Fruit fly (Drosophila melanogaster) whole organism, embryonic: Measurements from ENCODE around the gene Gart.

ENCODE experiments used
- Atf6 ChIP-seq: fragments of 200-800 bp; sonication (Bioruptor generic); IDR thresholded peaks from 2 replicates; pipeline ENCODE4 v1.3.6; 2022; ENCODE audit warnings: missing biosample characterization, missing genetic modification characterization
- Awh ChIP-seq: fragments of 200-800 bp; sonication (Bioruptor generic); IDR thresholded peaks from 2 replicates; pipeline ENCODE4, ENCODE4 v1.3.6; 2022; ENCODE audit warnings: missing biosample characterization, missing genetic modification characterization
- CG10147 ChIP-seq: fragments of 200-800 bp; sonication (Bioruptor generic); optimal IDR thresholded peaks from 2 replicates; lab custom pipeline; 2019; ENCODE audit warnings: missing biosample characterization, mild to moderate bottlenecking, missing genetic modification characterization, moderate library complexity
- CG14667 ChIP-seq: fragments of 200-800 bp; sonication (Bioruptor generic); IDR thresholded peaks from 2 replicates; pipeline ENCODE4 v1.3.6; 2022; ENCODE audit warnings: missing biosample characterization, missing genetic modification characterization
- CG1602 ChIP-seq: fragments of 200-800 bp; sonication (Bioruptor generic); optimal IDR thresholded peaks from 3 replicates; lab custom pipeline; 2016; ENCODE audit warnings: missing biosample characterization, missing genetic modification characterization
- CG16779 ChIP-seq: fragments of 200-800 bp; sonication (Bioruptor generic); IDR thresholded peaks from 2 replicates; pipeline ENCODE4 v1.3.6; 2022; ENCODE audit warnings: missing biosample characterization, missing genetic modification characterization
- CG17568 ChIP-seq: fragments of 200-800 bp; sonication (Bioruptor generic); optimal IDR thresholded peaks from 2 replicates; lab custom pipeline; 2018; ENCODE audit warnings: missing biosample characterization, mild to moderate bottlenecking, missing genetic modification characterization, moderate library complexity
- CG18476 ChIP-seq: fragments of 200-800 bp; sonication (Bioruptor generic); optimal IDR thresholded peaks from 2 replicates; lab custom pipeline; 2016; ENCODE audit warnings: missing biosample characterization, mild to moderate bottlenecking, missing genetic modification characterization
- CG2202 ChIP-seq: fragments of 200-800 bp; sonication (Bioruptor generic); optimal IDR thresholded peaks from 2 replicates; lab custom pipeline; 2018; ENCODE audit warnings: missing biosample characterization, mild to moderate bottlenecking, missing genetic modification characterization
- CG2678 ChIP-seq: fragments of 200-800 bp; sonication (Bioruptor generic); optimal IDR thresholded peaks from 3 replicates; lab custom pipeline; 2019; ENCODE audit warnings: missing biosample characterization, mild to moderate bottlenecking, missing genetic modification characterization, moderate library complexity
- CG31388 ChIP-seq: fragments of 200-800 bp; sonication (Bioruptor generic); optimal IDR thresholded peaks from 2 replicates; lab custom pipeline; 2016; ENCODE audit warnings: missing biosample characterization, missing genetic modification characterization
- CG34422 ChIP-seq: fragments of 200-800 bp; sonication (Bioruptor generic); IDR thresholded peaks from 3 replicates; pipeline ENCODE4 v1.3.6; 2022; ENCODE audit warnings: missing biosample characterization, missing genetic modification characterization
- CG42726 ChIP-seq: fragments of 200-800 bp; sonication (Bioruptor generic); IDR thresholded peaks from 2 replicates; pipeline ENCODE4 v1.3.6; 2022; ENCODE audit warnings: missing biosample characterization, missing genetic modification characterization; ENCODE audit not compliant: partially characterized antibody
- CG4360 ChIP-seq: fragments of 200-800 bp; sonication (Bioruptor generic); IDR thresholded peaks from 2 replicates; pipeline ENCODE4 v1.3.6; 2022; ENCODE audit warnings: missing biosample characterization, missing genetic modification characterization
- CG4617 ChIP-seq: fragments of 200-800 bp; sonication (Bioruptor generic); optimal IDR thresholded peaks from 3 replicates; lab custom pipeline; 2016; ENCODE audit warnings: missing biosample characterization, missing genetic modification characterization, borderline replicate concordance
- CG5245 ChIP-seq: fragments of 200-800 bp; sonication (Bioruptor generic); optimal IDR thresholded peaks from 3 replicates; lab custom pipeline; 2016; ENCODE audit warnings: missing biosample characterization, missing genetic modification characterization
- CG6654 ChIP-seq: fragments of 200-800 bp; sonication (Bioruptor generic); optimal IDR thresholded peaks from 2 replicates; lab custom pipeline; 2017; ENCODE audit warnings: missing biosample characterization, mild to moderate bottlenecking, missing genetic modification characterization
- CG6791 ChIP-seq: fragments of 200-800 bp; sonication (Bioruptor generic); IDR thresholded peaks from 3 replicates; pipeline ENCODE4 v1.3.6; 2022; ENCODE audit warnings: missing biosample characterization, missing genetic modification characterization; ENCODE audit not compliant: partially characterized antibody
- CG7271 ChIP-seq: fragments of 200-800 bp; sonication (Bioruptor generic); optimal IDR thresholded peaks from 2 replicates; lab custom pipeline; 2018; ENCODE audit warnings: missing biosample characterization, mild to moderate bottlenecking, missing genetic modification characterization, moderate library complexity
- Chrac-16 ChIP-seq: fragments of 200-800 bp; sonication (Bioruptor generic); optimal IDR thresholded peaks from 3 replicates; lab custom pipeline; 2016; ENCODE audit warnings: missing biosample characterization, missing genetic modification characterization
- Dip2 ChIP-seq: fragments of 200-800 bp; sonication (Bioruptor generic); IDR thresholded peaks from 2 replicates; pipeline ENCODE4 v1.3.6; 2022; ENCODE audit warnings: missing biosample characterization, missing genetic modification characterization
- ERR ChIP-seq: fragments of 200-800 bp; sonication (Bioruptor generic); optimal IDR thresholded peaks from 2 replicates; lab custom pipeline; 2016; ENCODE audit warnings: missing biosample characterization, missing genetic modification characterization
- Hmr ChIP-seq: fragments of 200-800 bp; sonication (Bioruptor generic); optimal IDR thresholded peaks from 3 replicates; lab custom pipeline; 2017; ENCODE audit warnings: mild to moderate bottlenecking, missing biosample characterization, missing genetic modification reagents, missing genetic modification characterization
- Hr39 ChIP-seq: fragments of >200 bp; optimal IDR thresholded peaks from 2 replicates; lab custom pipeline; 2017
- Hr78 ChIP-seq, 2 experiments: fragments of 200-800 bp in 1 of 2; fragments of >200 bp in 1 of 2; sonication (Bioruptor generic) in 1 of 2; optimal IDR thresholded peaks; 2 replicates each; lab custom pipeline; 2017 to 2019; ENCODE audit warnings: missing biosample characterization in 2 of 2, missing genetic modification characterization in 2 of 2, mild to moderate bottlenecking in 1 of 2, moderate library complexity in 1 of 2
- MESR4 ChIP-seq: fragments of 200-800 bp; sonication (Bioruptor generic); optimal IDR thresholded peaks from 2 replicates; lab custom pipeline; 2018; ENCODE audit warnings: missing biosample characterization, mild to moderate bottlenecking, missing genetic modification characterization, moderate library complexity
- NK7.1 ChIP-seq: fragments of 200-800 bp; sonication (Bioruptor generic); optimal IDR thresholded peaks from 3 replicates; lab custom pipeline; 2016; ENCODE audit warnings: missing biosample characterization, missing genetic modification characterization
- Nf-YB ChIP-seq: fragments of 200-800 bp; sonication (Bioruptor generic); optimal IDR thresholded peaks from 3 replicates; lab custom pipeline; 2019; ENCODE audit warnings: missing biosample characterization, mild to moderate bottlenecking, missing genetic modification characterization, moderate library complexity
- Pdp1 ChIP-seq, 2 experiments: fragments of 200-800 bp; sonication (Bioruptor generic); optimal IDR thresholded peaks; 3 replicates each; lab custom pipeline; 2016; ENCODE audit warnings: missing biosample characterization in 2 of 2, missing genetic modification characterization in 2 of 2, mild to moderate bottlenecking in 1 of 2, moderate library complexity in 1 of 2
- Sox100B ChIP-seq: fragments of 200-800 bp; sonication (Bioruptor generic); optimal IDR thresholded peaks from 3 replicates; lab custom pipeline; 2018; ENCODE audit warnings: missing biosample characterization, mild to moderate bottlenecking, missing genetic modification characterization
- Sry-β ChIP-seq: fragments of 200-800 bp; sonication (Bioruptor generic); optimal IDR thresholded peaks from 2 replicates; lab custom pipeline; 2018; ENCODE audit warnings: missing biosample characterization, mild to moderate bottlenecking, missing genetic modification characterization, moderate library complexity
- al ChIP-seq: fragments of 200-800 bp; sonication (Bioruptor generic); IDR thresholded peaks from 2 replicates; pipeline ENCODE4 v1.3.6; 2022; ENCODE audit warnings: missing biosample characterization, missing genetic modification characterization
- ase ChIP-seq: fragments of 200-800 bp; sonication (Bioruptor generic); IDR thresholded peaks from 3 replicates; pipeline ENCODE4 v1.3.6; 2022; ENCODE audit warnings: missing biosample characterization, missing genetic modification characterization
- bowl ChIP-seq: fragments of 200-800 bp; sonication (Bioruptor generic); IDR thresholded peaks from 2 replicates; pipeline ENCODE4 v1.3.6; 2022; ENCODE audit warnings: missing biosample characterization, missing genetic modification characterization
- cato ChIP-seq: fragments of 200-800 bp; sonication (Bioruptor generic); optimal IDR thresholded peaks from 2 replicates; lab custom pipeline; 2016; ENCODE audit warnings: missing biosample characterization, missing genetic modification characterization, borderline replicate concordance
- chif ChIP-seq, 2 experiments: fragments of 200-800 bp; sonication (Bioruptor generic); optimal IDR thresholded peaks; 3 replicates each; lab custom pipeline; 2016; ENCODE audit warnings: missing biosample characterization in 2 of 2, missing genetic modification characterization in 2 of 2
- chinmo ChIP-seq: fragments of 200-800 bp; sonication (Bioruptor generic); IDR thresholded peaks from 4 replicates; pipeline ENCODE4 v1.3.6; 2022; ENCODE audit warnings: missing biosample characterization, missing genetic modification characterization; ENCODE audit not compliant: partially characterized antibody
- nerfin-1 ChIP-seq: fragments of 200-800 bp; sonication (Bioruptor generic); optimal IDR thresholded peaks from 3 replicates; lab custom pipeline; 2019; ENCODE audit warnings: missing biosample characterization, mild to moderate bottlenecking, missing genetic modification characterization, moderate library complexity
- nerfin-2 ChIP-seq: fragments of 200-800 bp; sonication (Bioruptor generic); IDR thresholded peaks from 2 replicates; pipeline ENCODE4 v1.3.6; 2022; ENCODE audit warnings: missing biosample characterization, missing genetic modification characterization; ENCODE audit not compliant: partially characterized antibody
- pros ChIP-seq: fragments of 200-800 bp; sonication (Bioruptor generic); optimal IDR thresholded peaks from 3 replicates; lab custom pipeline; 2019; ENCODE audit warnings: missing biosample characterization, mild to moderate bottlenecking, missing genetic modification characterization, moderate library complexity
- rib ChIP-seq: fragments of 200-800 bp; sonication (Bioruptor generic); IDR thresholded peaks from 2 replicates; pipeline ENCODE4 v1.3.6; 2022; ENCODE audit warnings: missing biosample characterization, missing genetic modification characterization
- run ChIP-seq: fragments of 200-800 bp; sonication (Bioruptor generic); optimal IDR thresholded peaks from 3 replicates; lab custom pipeline; 2018; ENCODE audit warnings: missing biosample characterization, mild to moderate bottlenecking, missing genetic modification characterization
- shn ChIP-seq: fragments of 200-800 bp; sonication (Bioruptor generic); optimal IDR thresholded peaks from 3 replicates; lab custom pipeline; 2016; ENCODE audit warnings: missing biosample characterization, missing genetic modification characterization
- slbo ChIP-seq: fragments of 200-800 bp; sonication (Bioruptor generic); IDR thresholded peaks from 2 replicates; pipeline ENCODE4 v1.3.6; 2022; ENCODE audit warnings: missing biosample characterization, missing genetic modification characterization
- ssp ChIP-seq: fragments of 200-800 bp; sonication (Bioruptor generic); IDR thresholded peaks from 2 replicates; pipeline ENCODE4 v1.3.6; 2022; ENCODE audit warnings: missing biosample characterization, missing genetic modification characterization
- toy ChIP-seq: fragments of 200-800 bp; sonication (Bioruptor generic); IDR thresholded peaks from 2 replicates; pipeline ENCODE4 v1.3.6; 2022; ENCODE audit warnings: missing biosample characterization, missing genetic modification characterization
- vvl ChIP-seq: fragments of 200-800 bp; sonication (Bioruptor generic); IDR thresholded peaks from 2 replicates; pipeline ENCODE4 v1.3.6; 2022; ENCODE audit warnings: missing biosample characterization, missing genetic modification characterization
- zfh1 ChIP-seq: fragments of 200-800 bp; sonication (Bioruptor generic); IDR thresholded peaks from 3 replicates; pipeline ENCODE4 v1.3.6; 2022; ENCODE audit warnings: missing biosample characterization, missing genetic modification characterization

Gart gene

dm6 chr2L:7038404-7039341 is 15.0 kb upstream of the Gart start (continued):
- 0 out of 2 replicates have a peak, but pooled peaks have one; percentile 7 for TF ChIP-seq CG42726 (GFP tag; lab: Robert Waterston, UW)
- no peak for TF ChIP-seq Sox100B (GFP tag; lab: Kevin White, UChicago)
- TF ChIP-seq CG34422 (GFP tag; lab: Robert Waterston, UW), result peak; percentile 4; the same call in 1 of the 3 replicates
- TF ChIP-seq Hr39 (lab: Kevin White, UChicago), result no peak
- no peak for TF ChIP-seq cato
- TF ChIP-seq Dip2 (GFP tag; lab: Robert Waterston, UW), result no peak
- TF ChIP-seq ERR (GFP tag; lab: Kevin White, UChicago), result no peak
- no peak for TF ChIP-seq ase (GFP tag; lab: Robert Waterston, UW)
- TF ChIP-seq chinmo (GFP tag; lab: Robert Waterston, UW), result no peak; the same call in 3 of the 4 replicates
- no peak for TF ChIP-seq slbo (GFP tag; lab: Robert Waterston, UW)
- no peak for TF ChIP-seq pros (GFP tag; lab: Kevin White, UChicago)
- no peak for TF ChIP-seq nerfin-1
- no peak for TF ChIP-seq CG14667 (GFP tag; lab: Robert Waterston, UW)
- TF ChIP-seq CG31388 (GFP tag; lab: Kevin White, UChicago), result no peak
- TF ChIP-seq CG17568 (GFP tag; lab: Kevin White, UChicago), result peak; percentile 31
- no peak for TF ChIP-seq CG7271 (tag; lab: Kevin White, UChicago)
- TF ChIP-seq Atf6 (GFP tag; lab: Robert Waterston, UW), result no peak
- 0 out of 2 replicates have a peak, but pooled peaks have one; percentile 10 for TF ChIP-seq rib
- no peak for TF ChIP-seq al (GFP tag; lab: Robert Waterston, UW)
- no peak for TF ChIP-seq CG18476 (GFP tag; lab: Kevin White, UChicago)
- no peak for TF ChIP-seq Chrac-16 (GFP tag; lab: Kevin White, UChicago)
- TF ChIP-seq bowl (GFP tag; lab: Robert Waterston, UW), result no peak
- TF ChIP-seq CG6654 (GFP tag; lab: Kevin White, UChicago), result no peak
- TF ChIP-seq CG4617 (GFP tag; lab: Kevin White, UChicago), result no peak
- TF ChIP-seq CG6791 (GFP tag; lab: Robert Waterston, UW), result 0 out of 3 replicates have a peak, but pooled peaks have one; percentile 28
- no peak for TF ChIP-seq zfh1
- TF ChIP-seq CG5245 (GFP tag; lab: Kevin White, UChicago), result no peak
- no peak for TF ChIP-seq Awh (GFP tag; lab: Robert Waterston, UW)
- TF ChIP-seq CG2202 (tag; lab: Kevin White, UChicago), result no peak
- peak; percentile 83 for TF ChIP-seq CG4360 (GFP tag; lab: Robert Waterston, UW)
- TF ChIP-seq Pdp1 (GFP tag; optimal IDR thresholded peaks at IDR 0.05; lab: Kevin White, UChicago), result peak in 1 of 2 experiments; percentile 86
- no peak for TF ChIP-seq CG10147 (GFP tag; lab: Kevin White, UChicago)
- TF ChIP-seq Hr78 (GFP tag; optimal IDR thresholded peaks at IDR 0.05; lab: Kevin White, UChicago), result peak in 1 of 2 experiments; percentile 90
- no peak for TF ChIP-seq vvl (GFP tag; lab: Robert Waterston, UW)
- TF ChIP-seq NK7.1 (GFP tag; lab: Kevin White, UChicago), result no peak
- no peak for TF ChIP-seq run (tag; lab: Kevin White, UChicago)
- no peak for TF ChIP-seq toy (GFP tag; lab: Robert Waterston, UW)
- TF ChIP-seq ssp (GFP tag; lab: Robert Waterston, UW), result no peak
- no peak for TF ChIP-seq CG16779 (GFP tag; lab: Robert Waterston, UW)
- no peak for TF ChIP-seq chif (GFP tag; optimal IDR thresholded peaks at IDR 0.05; lab: Kevin White, UChicago)
- TF ChIP-seq Nf-YB (GFP tag; lab: Kevin White, UChicago), result no peak
- TF ChIP-seq CG1602 (GFP tag; lab: Kevin White, UChicago), result no peak
- TF ChIP-seq shn (GFP tag; lab: Kevin White, UChicago), result no peak
- no peak for TF ChIP-seq nerfin-2 (GFP tag; lab: Robert Waterston, UW)
- TF ChIP-seq CG2678 (tag; lab: Kevin White, UChicago), result peak; percentile 16
- TF ChIP-seq Hmr, result no peak
- no peak for TF ChIP-seq MESR4 (GFP tag; lab: Kevin White, UChicago)
- TF ChIP-seq Sry-β (GFP tag; lab: Kevin White, UChicago), result no peak
